Worm (Caenorhabditis elegans): ENCODE data around the gene nspg-6.

DNA sequence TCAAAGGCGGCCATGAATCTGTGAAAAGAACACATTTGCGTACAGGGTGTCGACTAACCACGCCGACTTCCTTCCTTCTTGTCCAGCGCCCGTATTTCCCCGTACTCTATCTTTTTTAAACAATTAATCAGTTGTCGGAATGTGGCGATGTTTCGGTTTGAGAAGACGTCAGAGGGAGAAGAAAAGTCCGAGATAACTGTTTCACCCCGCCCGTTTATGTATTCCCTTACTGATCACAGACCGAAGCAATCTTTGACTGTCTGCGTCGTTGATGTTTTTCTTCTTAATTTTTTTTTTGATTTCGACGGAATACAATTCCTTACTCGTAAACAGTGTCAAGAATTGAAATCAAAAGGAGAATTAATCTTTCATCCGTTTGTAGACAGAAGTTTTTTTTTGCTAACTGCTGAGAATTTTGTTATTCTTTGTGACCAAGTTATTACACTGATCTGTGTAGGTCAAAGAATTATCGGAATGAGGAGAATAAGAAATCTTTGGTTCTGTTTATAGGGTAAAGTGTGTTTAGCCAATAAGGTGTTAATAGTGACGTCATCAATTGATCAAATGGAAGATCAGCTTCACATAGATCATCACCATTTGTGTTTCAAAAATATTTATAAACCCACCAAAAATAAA lies 17.6 kb downstream of the nspg-6 start:
- TF ChIP-seq unc-39 (tag; optimal IDR thresholded peaks at IDR 0.05) (no peak), nhr-12 (tag; optimal IDR thresholded peaks at IDR 0.05) (no peak)
